Fruit fly (Drosophila melanogaster): ENCODE measurements around the gene Fum3.
A peak's percentile ranks its signal among the peaks of the same experiment; 100 is the strongest.

Gene Fum3

DNA sequence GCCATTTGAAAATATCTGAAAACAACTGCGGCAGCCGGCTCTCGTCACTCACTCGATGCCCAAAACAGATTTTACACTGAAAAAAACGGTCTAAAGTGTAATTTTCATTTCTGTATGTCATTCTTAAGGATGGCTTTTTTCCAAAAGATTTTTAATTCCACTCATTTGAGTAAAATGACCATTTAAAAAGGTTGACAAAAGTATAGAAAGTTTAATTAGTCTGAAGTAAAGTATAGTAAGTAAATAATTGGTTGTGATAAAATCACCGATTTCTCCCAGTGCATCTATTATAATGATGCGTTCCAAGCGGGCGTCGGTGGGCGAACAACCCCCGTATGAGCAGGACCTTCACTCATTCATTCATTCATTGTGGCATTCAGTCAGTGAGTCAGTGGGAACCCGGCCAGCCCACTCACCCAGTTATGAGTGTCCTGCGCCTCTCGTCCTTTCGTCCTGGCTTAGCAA is 43.3 kb downstream of the Fum3 start (continued):
- TF ChIP-seq HLHmδ (GFP tag; optimal IDR thresholded peaks at IDR 0.05) = no peak
- TF ChIP-seq slbo (GFP tag; IDR thresholded peaks at IDR 0.05) = peak; percentile 67
- no peak for TF ChIP-seq cad (GFP tag; optimal IDR thresholded peaks at IDR 0.05)
- no peak for TF ChIP-seq CG13894 (tag; optimal IDR thresholded peaks at IDR 0.05)
- no peak for TF ChIP-seq Taf1 (GFP tag; IDR thresholded peaks at IDR 0.05)
- peak; percentile 59 for TF ChIP-seq CG6854 (GFP tag; optimal IDR thresholded peaks at IDR 0.05)
- peak; percentile 60 for TF ChIP-seq az2 (GFP tag; optimal IDR thresholded peaks at IDR 0.05)
- no peak for TF ChIP-seq tna (GFP tag; IDR thresholded peaks at IDR 0.05; ENCODE audit: partially characterized antibody)
- TF ChIP-seq CG1602 (GFP tag; optimal IDR thresholded peaks at IDR 0.05) = peak; percentile 71
- peak; percentile 65 to 66 for TF ChIP-seq Pdp1 (GFP tag; optimal IDR thresholded peaks at IDR 0.05)
- TF ChIP-seq CG7556 (GFP tag; optimal IDR thresholded peaks at IDR 0.05) = peak; percentile 93
- TF ChIP-seq disco-r (GFP tag; optimal IDR thresholded peaks at IDR 0.05) = peak; percentile 30
- peak; percentile 50 for TF ChIP-seq slp2 (GFP tag; optimal IDR thresholded peaks at IDR 0.05)
- peak; percentile 39 for TF ChIP-seq CG12104 (GFP tag; optimal IDR thresholded peaks at IDR 0.05)
- TF ChIP-seq CG8765 (GFP tag; IDR thresholded peaks at IDR 0.05) = peak; percentile 75
- TF ChIP-seq Jarid2 (GFP tag; optimal IDR thresholded peaks at IDR 0.05) = no peak
- TF ChIP-seq CG4854 (GFP tag; optimal IDR thresholded peaks at IDR 0.05) = peak; percentile 45
- TF ChIP-seq Sox102F (GFP tag; optimal IDR thresholded peaks at IDR 0.05) = peak; percentile 66
- TF ChIP-seq ac (GFP tag; optimal IDR thresholded peaks at IDR 0.05) = peak; percentile 52
- TF ChIP-seq CG13123 (GFP tag; optimal IDR thresholded peaks at IDR 0.05) = peak; percentile 26
- TF ChIP-seq CG7271 (tag; optimal IDR thresholded peaks at IDR 0.05) = peak; percentile 15
- peak; percentile 82; the same call in 2 of the 3 replicates for TF ChIP-seq z (GFP tag; IDR thresholded peaks at IDR 0.05)
- TF ChIP-seq usp (GFP tag; optimal IDR thresholded peaks at IDR 0.05) = no peak
- TF ChIP-seq nom (GFP tag; optimal IDR thresholded peaks at IDR 0.05) = no peak
- TF ChIP-seq sens-2 (GFP tag; IDR thresholded peaks at IDR 0.05) = peak; percentile 45; the same call in 1 of the 2 replicates
- TF ChIP-seq crp (GFP tag; optimal IDR thresholded peaks at IDR 0.05) = peak in 1 of 2 experiments; percentile 18
- peak; percentile 1 for TF ChIP-seq HLH54F (GFP tag; optimal IDR thresholded peaks at IDR 0.05)
- no peak for TF ChIP-seq fd102C (GFP tag; optimal IDR thresholded peaks at IDR 0.05)
- peak; percentile 5 for TF ChIP-seq YL-1 (GFP tag; optimal IDR thresholded peaks at IDR 0.05)
- TF ChIP-seq CHES-1-like (GFP tag; optimal IDR thresholded peaks at IDR 0.05) = peak; percentile 44
- peak; percentile 75 for TF ChIP-seq tin (GFP tag; optimal IDR thresholded peaks at IDR 0.05)
- no peak for TF ChIP-seq mld (GFP tag; IDR thresholded peaks at IDR 0.05; ENCODE audit: partially characterized antibody)
- no peak for TF ChIP-seq Hr39 (optimal IDR thresholded peaks at IDR 0.05)
- no peak; the same call in 1 of the 2 replicates for TF ChIP-seq Gsc (GFP tag; IDR thresholded peaks at IDR 0.05)
- peak; percentile 92 for TF ChIP-seq CG9727 (GFP tag; optimal IDR thresholded peaks at IDR 0.05)
- peak in 1 of 2 experiments; percentile 26 for TF ChIP-seq Hr78 (GFP tag; optimal IDR thresholded peaks at IDR 0.05)
- peak; percentile 26; the same call in 1 of the 2 replicates for TF ChIP-seq CG17612 (GFP tag; IDR thresholded peaks at IDR 0.05)
- peak; percentile 28 for TF ChIP-seq repo (GFP tag; optimal IDR thresholded peaks at IDR 0.05)
- peak; percentile 54 for TF ChIP-seq tio (GFP tag; optimal IDR thresholded peaks at IDR 0.05)
- no peak for TF ChIP-seq CG16813 (GFP tag; IDR thresholded peaks at IDR 0.05; ENCODE audit: partially characterized antibody)
- 0 out of 2 replicates have a peak, but pooled peaks have one; percentile 14 for TF ChIP-seq Dip2 (GFP tag; IDR thresholded peaks at IDR 0.05)
- peak; percentile 59 for TF ChIP-seq Hsf (GFP tag; optimal IDR thresholded peaks at IDR 0.05)
- TF ChIP-seq eyg (GFP tag; optimal IDR thresholded peaks at IDR 0.05) = no peak
- TF ChIP-seq gem (tag; optimal IDR thresholded peaks at IDR 0.05) = peak; percentile 90
- peak; percentile 72 for TF ChIP-seq stc (GFP tag; IDR thresholded peaks at IDR 0.05)
- no peak for TF ChIP-seq Lpt (GFP tag; optimal IDR thresholded peaks at IDR 0.05)
- TF ChIP-seq sd (tag; optimal IDR thresholded peaks at IDR 0.05) = no peak
- TF ChIP-seq org-1 (GFP tag; optimal IDR thresholded peaks at IDR 0.05) = peak; percentile 77
- no peak for TF ChIP-seq Trl (optimal IDR thresholded peaks at IDR 0.05)
- peak; percentile 39 for TF ChIP-seq Trl (GFP tag; optimal IDR thresholded peaks at IDR 0.05)
- TF ChIP-seq CG17359 (tag; optimal IDR thresholded peaks at IDR 0.05) = peak; percentile 82

Measured in whole organism, embryonic.